Worm (Caenorhabditis elegans): ENCODE data around the gene inx-9.

The inx-9 gene

DNA sequence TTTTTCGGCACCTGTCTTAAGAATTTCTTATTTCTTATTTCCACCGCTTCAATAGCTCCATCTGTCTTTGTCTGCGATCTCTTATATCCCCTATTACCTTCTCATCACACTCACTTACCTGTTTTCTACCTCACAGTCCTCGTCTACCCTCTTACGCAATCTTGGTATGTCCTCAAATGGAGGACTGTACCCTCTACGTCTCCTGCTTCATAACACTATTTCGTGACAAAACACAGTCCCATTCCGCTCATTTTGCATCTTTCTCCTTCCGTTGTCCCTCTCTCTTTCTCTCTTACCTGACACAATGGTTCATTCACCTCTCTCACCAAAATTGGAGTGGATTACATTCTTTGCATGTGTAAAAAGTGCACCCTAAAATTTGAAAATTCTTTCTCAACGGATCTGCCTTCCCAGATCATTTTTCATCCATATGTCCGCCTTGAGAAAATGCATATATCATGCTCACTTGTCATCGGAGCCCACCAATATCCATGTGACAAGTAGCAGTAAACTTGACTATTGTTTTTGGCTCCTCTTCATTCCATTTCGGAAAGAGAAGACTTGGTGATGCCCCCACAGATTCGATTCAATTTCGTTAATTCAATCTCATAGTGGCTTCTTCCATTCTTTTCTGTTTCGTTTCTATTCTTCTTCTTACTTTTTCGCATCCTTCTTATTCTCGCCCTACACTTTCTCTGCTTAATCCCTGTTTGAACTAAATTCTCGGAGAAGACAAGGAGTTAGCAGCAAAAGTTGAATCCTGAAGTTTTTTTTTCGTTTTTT, 41.1 kb downstream of the inx-9 start:
- TF ChIP-seq elt-1 (tag; optimal IDR thresholded peaks at IDR 0.05; ENCODE audit: borderline replicate concordance, insufficient read depth) (no peak), unc-39 (tag; optimal IDR thresholded peaks at IDR 0.05) (no peak), mep-1 (tag; optimal IDR thresholded peaks at IDR 0.05) (no peak), ces-1 (GFP tag; optimal IDR thresholded peaks at IDR 0.05) (peak; percentile 98), nhr-2 (tag; optimal IDR thresholded peaks at IDR 0.05) (peak; percentile 99), unc-120 (tag; optimal IDR thresholded peaks at IDR 0.05; ENCODE audit: poor library complexity, severe bottlenecking) (no peak), lsy-2 (tag; optimal IDR thresholded peaks at IDR 0.05) (no peak), nhr-12 (tag; optimal IDR thresholded peaks at IDR 0.05) (no peak), lin-13 (tag; optimal IDR thresholded peaks at IDR 0.05) (no peak), mls-2 (tag; optimal IDR thresholded peaks at IDR 0.05) (peak; percentile 30), nhr-76 (tag; optimal IDR thresholded peaks at IDR 0.05) (no peak), M03D4.4 (tag; optimal IDR thresholded peaks at IDR 0.05) (no peak), blmp-1 (tag; optimal IDR thresholded peaks at IDR 0.05) (no peak), sptf-1 (tag; optimal IDR thresholded peaks at IDR 0.05) (no peak), ceh-39 (tag; optimal IDR thresholded peaks at IDR 0.05) (peak; percentile 1), elt-3 (tag; optimal IDR thresholded peaks at IDR 0.05) (no peak), bed-3 (GFP tag; optimal IDR thresholded peaks at IDR 0.05) (no peak), ztf-11 (tag; optimal IDR thresholded peaks at IDR 0.05) (no peak), snpc-4 (tag; optimal IDR thresholded peaks at IDR 0.05) (no peak), zip-8 (tag; optimal IDR thresholded peaks at IDR 0.05) (peak; percentile 69), drap-1 (GFP tag; optimal IDR thresholded peaks at IDR 0.05) (no peak), ceh-43 (GFP tag; optimal IDR thresholded peaks at IDR 0.05) (no peak), ceh-83 (GFP tag; optimal IDR thresholded peaks at IDR 0.05) (no peak), lin-32 (GFP tag; optimal IDR thresholded peaks at IDR 0.05) (no peak), unc-62 (GFP tag; optimal IDR thresholded peaks at IDR 0.05) (no peak), pha-4 (tag; optimal IDR thresholded peaks at IDR 0.05) (no peak), tbx-8 (GFP tag; optimal IDR thresholded peaks at IDR 0.05) (no peak), sem-2 (GFP tag; optimal IDR thresholded peaks at IDR 0.05) (no peak), ham-2 (GFP tag; optimal IDR thresholded peaks at IDR 0.05) (no peak), nhr-28 (tag; optimal IDR thresholded peaks at IDR 0.05) (no peak), cnd-1 (tag; optimal IDR thresholded peaks at IDR 0.05) (peak; percentile 34), mab-5 (tag; optimal IDR thresholded peaks at IDR 0.05) (no peak), nhr-237 (tag; optimal IDR thresholded peaks at IDR 0.05) (no peak), hlh-1 (tag; optimal IDR thresholded peaks at IDR 0.05) (no peak), flh-1 (GFP tag; optimal IDR thresholded peaks at IDR 0.05) (no peak)

DNA sequence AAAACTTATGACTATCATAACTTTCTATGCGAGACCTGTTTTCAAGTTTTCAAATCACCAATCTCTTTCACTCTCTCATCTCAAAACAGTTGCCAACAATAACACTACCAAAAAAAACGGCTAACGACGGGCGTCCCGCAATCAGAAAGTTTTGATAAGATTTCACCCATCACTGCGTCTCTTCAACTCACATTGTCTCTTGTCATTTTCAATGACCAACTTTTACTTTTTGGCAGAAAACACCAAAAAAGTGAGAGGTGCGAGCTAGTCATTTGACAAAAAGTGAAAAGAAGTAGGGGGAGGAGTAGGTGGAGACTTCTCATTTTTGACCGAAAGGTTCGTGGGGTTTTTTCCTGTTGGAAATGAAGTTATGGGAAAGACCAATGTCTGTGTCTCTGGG, 42.5 kb downstream of the inx-9 start:
- TF ChIP-seq nhr-2 (tag; optimal IDR thresholded peaks at IDR 0.05) (no peak), elt-1 (tag; optimal IDR thresholded peaks at IDR 0.05; ENCODE audit: borderline replicate concordance, insufficient read depth) (no peak), blmp-1 (tag; optimal IDR thresholded peaks at IDR 0.05) (peak; percentile 47)

DNA sequence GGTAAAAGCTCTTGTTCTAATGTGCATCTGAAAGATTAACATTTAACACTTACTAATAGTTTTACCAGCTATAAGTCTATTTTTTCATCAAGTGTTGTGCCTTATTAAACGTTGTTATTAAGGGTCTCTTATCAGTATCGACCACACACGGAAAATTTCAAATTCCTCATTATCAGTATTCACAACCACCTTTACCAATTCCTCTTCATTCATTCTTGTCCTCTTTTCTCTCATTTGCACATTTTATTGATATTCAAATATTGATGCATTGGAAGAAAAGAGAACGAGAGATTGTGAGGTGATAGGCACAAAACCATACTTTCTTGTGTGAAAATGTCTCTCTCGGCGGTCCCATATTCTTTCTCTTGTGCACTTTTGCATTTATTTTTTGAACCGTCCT, 45.7 kb downstream of the inx-9 start:
- TF ChIP-seq nhr-28 (tag; optimal IDR thresholded peaks at IDR 0.05) (no peak), hlh-1 (tag; optimal IDR thresholded peaks at IDR 0.05) (no peak), ceh-83 (GFP tag; optimal IDR thresholded peaks at IDR 0.05) (no peak), unc-62 (GFP tag; optimal IDR thresholded peaks at IDR 0.05) (no peak), mab-5 (tag; optimal IDR thresholded peaks at IDR 0.05) (no peak), unc-39 (tag; optimal IDR thresholded peaks at IDR 0.05) (no peak), lin-13 (tag; optimal IDR thresholded peaks at IDR 0.05) (no peak), ham-2 (GFP tag; optimal IDR thresholded peaks at IDR 0.05) (no peak), drap-1 (GFP tag; optimal IDR thresholded peaks at IDR 0.05) (no peak), sptf-1 (tag; optimal IDR thresholded peaks at IDR 0.05) (no peak), blmp-1 (tag; optimal IDR thresholded peaks at IDR 0.05) (no peak), sem-2 (GFP tag; optimal IDR thresholded peaks at IDR 0.05) (no peak), elt-1 (tag; optimal IDR thresholded peaks at IDR 0.05; ENCODE audit: borderline replicate concordance, insufficient read depth) (no peak), mls-2 (tag; optimal IDR thresholded peaks at IDR 0.05) (no peak), nhr-237 (tag; optimal IDR thresholded peaks at IDR 0.05) (no peak)
